Fruit fly (Drosophila melanogaster) whole organism, embryonic: ENCODE data around the gene CG43675.

Source experiments
- CG10543 ChIP-seq: fragments of 200-800 bp; sonication (Bioruptor generic); optimal IDR thresholded peaks from 3 replicates; lab custom pipeline; 2017; ENCODE audit warnings: missing biosample characterization, mild to moderate bottlenecking, missing genetic modification characterization, moderate library complexity
- CG11560 ChIP-seq: fragments of 200-800 bp; sonication (Bioruptor generic); IDR thresholded peaks from 3 replicates; pipeline ENCODE4 v1.3.6; 2022; ENCODE audit warnings: missing biosample characterization, missing genetic modification characterization
- CG11696 ChIP-seq: fragments of 200-800 bp; sonication (Bioruptor generic); IDR thresholded peaks from 2 replicates; pipeline ENCODE4 v1.3.6; 2022; ENCODE audit warnings: missing biosample characterization, missing genetic modification characterization
- CG13424 ChIP-seq: fragments of 200-800 bp; sonication (Bioruptor generic); optimal IDR thresholded peaks from 2 replicates; lab custom pipeline; 2019; ENCODE audit warnings: missing biosample characterization, mild to moderate bottlenecking, missing genetic modification characterization, moderate library complexity
- CG13894 ChIP-seq: fragments of 200-800 bp; sonication (Bioruptor generic); optimal IDR thresholded peaks from 3 replicates; lab custom pipeline; 2018; ENCODE audit warnings: missing biosample characterization, mild to moderate bottlenecking, missing genetic modification characterization, moderate library complexity
- CG14965 ChIP-seq: fragments of 200-800 bp; sonication (Bioruptor generic); optimal IDR thresholded peaks from 2 replicates; lab custom pipeline; 2016; ENCODE audit warnings: missing biosample characterization, missing genetic modification characterization, borderline replicate concordance
- CG17612 ChIP-seq: fragments of 200-800 bp; sonication (Bioruptor generic); IDR thresholded peaks from 2 replicates; pipeline ENCODE4 v1.3.6; 2022; ENCODE audit warnings: missing biosample characterization, missing genetic modification characterization
- CG1832 ChIP-seq: fragments of 200-800 bp; sonication (Bioruptor generic); optimal IDR thresholded peaks from 2 replicates; lab custom pipeline; 2017; ENCODE audit warnings: missing biosample characterization, mild to moderate bottlenecking, missing genetic modification characterization, inconsistent platforms
- CG2129 ChIP-seq: fragments of 200-800 bp; sonication (Bioruptor generic); IDR thresholded peaks from 2 replicates; pipeline ENCODE4 v1.3.6; 2022; ENCODE audit warnings: missing biosample characterization, missing genetic modification characterization; ENCODE audit not compliant: partially characterized antibody
- CG2202 ChIP-seq: fragments of 200-800 bp; sonication (Bioruptor generic); optimal IDR thresholded peaks from 2 replicates; lab custom pipeline; 2018; ENCODE audit warnings: missing biosample characterization, mild to moderate bottlenecking, missing genetic modification characterization
- CG30403 ChIP-seq: fragments of 200-800 bp; sonication (Bioruptor generic); optimal IDR thresholded peaks from 3 replicates; lab custom pipeline; 2016; ENCODE audit warnings: missing biosample characterization, missing genetic modification characterization
- CG32532 ChIP-seq: fragments of 200-800 bp; sonication (Bioruptor generic); IDR thresholded peaks from 2 replicates; pipeline ENCODE4 v1.3.6; 2022; ENCODE audit warnings: missing biosample characterization, missing genetic modification characterization
- CG4360 ChIP-seq: fragments of 200-800 bp; sonication (Bioruptor generic); IDR thresholded peaks from 2 replicates; pipeline ENCODE4 v1.3.6; 2022; ENCODE audit warnings: missing biosample characterization, missing genetic modification characterization
- CG4404 ChIP-seq: fragments of 200-800 bp; sonication (Bioruptor generic); IDR thresholded peaks from 2 replicates; pipeline ENCODE4 v1.3.6; 2022; ENCODE audit warnings: missing biosample characterization, missing genetic modification characterization
- CG8478 ChIP-seq: fragments of >200 bp; optimal IDR thresholded peaks from 2 replicates; lab custom pipeline; 2018
- CG8765 ChIP-seq: fragments of 200-800 bp; sonication (Bioruptor generic); IDR thresholded peaks from 2 replicates; pipeline ENCODE4 v1.3.6; 2022; ENCODE audit warnings: missing biosample characterization, missing genetic modification characterization
- D ChIP-seq, 2 experiments: fragments of 200-800 bp in 1 of 2; fragments of >200 bp in 1 of 2; sonication (Bioruptor generic) in 1 of 2; optimal IDR thresholded peaks; 2 replicates in 1 of 2; 3 replicates in 1 of 2; lab custom pipeline; 2017; ENCODE audit warnings: mild to moderate bottlenecking in 1 of 2, missing biosample characterization in 1 of 2, missing genetic modification characterization in 1 of 2, missing genetic modification reagents in 1 of 2
- Doc3 ChIP-seq: fragments of 200-800 bp; sonication (Bioruptor generic); IDR thresholded peaks from 3 replicates; pipeline ENCODE4 v1.3.6; 2022; ENCODE audit warnings: missing biosample characterization, missing genetic modification characterization; ENCODE audit not compliant: partially characterized antibody
- Dp ChIP-seq: fragments of 200-800 bp; sonication (Bioruptor generic); optimal IDR thresholded peaks from 2 replicates; lab custom pipeline; 2018; ENCODE audit warnings: missing biosample characterization, mild to moderate bottlenecking, missing genetic modification characterization, moderate library complexity
- Ets65A ChIP-seq: fragments of 200-800 bp; sonication (Bioruptor generic); peaks from one replicate; lab custom pipeline; 2016; ENCODE audit warnings: missing biosample characterization, missing genetic modification characterization
- Fer3 ChIP-seq: fragments of 200-800 bp; sonication (Bioruptor generic); optimal IDR thresholded peaks from 2 replicates; lab custom pipeline; 2018; ENCODE audit warnings: missing biosample characterization, mild to moderate bottlenecking, missing genetic modification characterization, moderate library complexity
- GATAe ChIP-seq: fragments of 200-800 bp; sonication (Bioruptor generic); conservative IDR thresholded peaks from 2 replicates; pipeline ENCODE4 v1.3.6; 2022; ENCODE audit warnings: missing biosample characterization, missing genetic modification characterization
- Gug ChIP-seq: fragments of 200-800 bp; sonication (Bioruptor generic); IDR thresholded peaks from 4 replicates; pipeline ENCODE4 v1.3.6; 2022; ENCODE audit warnings: missing biosample characterization, missing genetic modification characterization
- HLHmδ ChIP-seq: fragments of 200-800 bp; sonication (Bioruptor generic); optimal IDR thresholded peaks from 2 replicates; lab custom pipeline; 2018; ENCODE audit warnings: missing biosample characterization, mild to moderate bottlenecking, missing genetic modification characterization, moderate library complexity
- Hmr ChIP-seq: fragments of 200-800 bp; sonication (Bioruptor generic); optimal IDR thresholded peaks from 3 replicates; lab custom pipeline; 2017; ENCODE audit warnings: mild to moderate bottlenecking, missing biosample characterization, missing genetic modification reagents, missing genetic modification characterization
- Hr51 ChIP-seq, 2 experiments: fragments of 200-800 bp; sonication (Bioruptor generic); optimal IDR thresholded peaks; 2 replicates in 1 of 2; 3 replicates in 1 of 2; lab custom pipeline; 2016 to 2018; ENCODE audit warnings: missing biosample characterization in 2 of 2, missing genetic modification characterization in 2 of 2, mild to moderate bottlenecking in 1 of 2, moderate library complexity in 1 of 2
- MESR4 ChIP-seq: fragments of 200-800 bp; sonication (Bioruptor generic); optimal IDR thresholded peaks from 2 replicates; lab custom pipeline; 2018; ENCODE audit warnings: missing biosample characterization, mild to moderate bottlenecking, missing genetic modification characterization, moderate library complexity
- Max ChIP-seq: fragments of 200-800 bp; sonication (Bioruptor generic); optimal IDR thresholded peaks from 2 replicates; lab custom pipeline; 2016; ENCODE audit warnings: missing biosample characterization, mild to moderate bottlenecking, missing genetic modification characterization
- Nf-YB ChIP-seq: fragments of 200-800 bp; sonication (Bioruptor generic); optimal IDR thresholded peaks from 3 replicates; lab custom pipeline; 2019; ENCODE audit warnings: missing biosample characterization, mild to moderate bottlenecking, missing genetic modification characterization, moderate library complexity
- Oaz ChIP-seq: fragments of 200-800 bp; sonication (Bioruptor generic); IDR thresholded peaks from 2 replicates; pipeline ENCODE4 v1.3.6; 2022; ENCODE audit warnings: missing biosample characterization, missing genetic modification characterization
- Side ChIP-seq: fragments of 200-800 bp; sonication (Bioruptor generic); optimal IDR thresholded peaks from 2 replicates; lab custom pipeline; 2016; ENCODE audit warnings: missing biosample characterization, missing genetic modification characterization
- Sox102F ChIP-seq: fragments of 200-800 bp; sonication (Bioruptor generic); optimal IDR thresholded peaks from 2 replicates; lab custom pipeline; 2018; ENCODE audit warnings: missing biosample characterization, mild to moderate bottlenecking, missing genetic modification characterization, moderate library complexity
- Spps ChIP-seq: fragments of 200-800 bp; sonication (Bioruptor generic); optimal IDR thresholded peaks from 2 replicates; lab custom pipeline; 2018; ENCODE audit warnings: missing biosample characterization, mild to moderate bottlenecking, missing genetic modification characterization
- Ssrp ChIP-seq: fragments of 200-800 bp; sonication (Bioruptor generic); optimal IDR thresholded peaks from 2 replicates; lab custom pipeline; 2018; ENCODE audit warnings: missing biosample characterization, mild to moderate bottlenecking, missing genetic modification characterization, moderate library complexity
- Taf1 ChIP-seq: fragments of 200-800 bp; sonication (Bioruptor generic); IDR thresholded peaks from 2 replicates; pipeline ENCODE4 v1.3.6; 2022; ENCODE audit warnings: missing biosample characterization, missing genetic modification characterization
- az2 ChIP-seq: fragments of 200-800 bp; sonication (Bioruptor generic); optimal IDR thresholded peaks from 3 replicates; lab custom pipeline; 2016; ENCODE audit warnings: missing biosample characterization, missing genetic modification characterization
- cg ChIP-seq: fragments of 200-800 bp; sonication (Bioruptor generic); optimal IDR thresholded peaks from 3 replicates; lab custom pipeline; 2019; ENCODE audit warnings: missing biosample characterization, mild to moderate bottlenecking, missing genetic modification characterization, moderate library complexity
- dan ChIP-seq: fragments of 200-800 bp; sonication (Bioruptor generic); IDR thresholded peaks from 2 replicates; pipeline ENCODE4 v1.3.6; 2022; ENCODE audit warnings: missing biosample characterization, missing genetic modification characterization
- dmrt99B ChIP-seq: fragments of 200-800 bp; sonication (Bioruptor generic); optimal IDR thresholded peaks from 2 replicates; lab custom pipeline; 2018; ENCODE audit warnings: missing biosample characterization, mild to moderate bottlenecking, missing genetic modification characterization, moderate library complexity
- ewg ChIP-seq: fragments of 200-800 bp; sonication (Bioruptor generic); optimal IDR thresholded peaks from 3 replicates; lab custom pipeline; 2017; ENCODE audit warnings: mild to moderate bottlenecking, missing biosample characterization, missing genetic modification reagents, missing genetic modification characterization
- fd64A ChIP-seq: fragments of 200-800 bp; sonication (Bioruptor generic); optimal IDR thresholded peaks from 3 replicates; lab custom pipeline; 2018; ENCODE audit warnings: missing biosample characterization, mild to moderate bottlenecking, missing genetic modification characterization
- fru ChIP-seq: fragments of >200 bp; optimal IDR thresholded peaks from 2 replicates; lab custom pipeline; 2017
- maf-S ChIP-seq: fragments of 200-800 bp; sonication (Bioruptor generic); optimal IDR thresholded peaks from 2 replicates; lab custom pipeline; 2016; ENCODE audit warnings: missing biosample characterization, missing genetic modification characterization
- nom ChIP-seq: fragments of 200-800 bp; sonication (Bioruptor generic); optimal IDR thresholded peaks from 2 replicates; lab custom pipeline; 2017; ENCODE audit warnings: missing biosample characterization, missing genetic modification characterization, mild to moderate bottlenecking, moderate library complexity, missing genetic modification reagents
- pfk ChIP-seq: fragments of 200-800 bp; sonication (Bioruptor generic); optimal IDR thresholded peaks from 2 replicates; lab custom pipeline; 2018; ENCODE audit warnings: missing biosample characterization, mild to moderate bottlenecking, missing genetic modification characterization, moderate library complexity
- pros ChIP-seq: fragments of 200-800 bp; sonication (Bioruptor generic); optimal IDR thresholded peaks from 3 replicates; lab custom pipeline; 2019; ENCODE audit warnings: missing biosample characterization, mild to moderate bottlenecking, missing genetic modification characterization, moderate library complexity
- psq ChIP-seq: fragments of 200-800 bp; sonication (Bioruptor generic); optimal IDR thresholded peaks from 2 replicates; lab custom pipeline; 2017; ENCODE audit warnings: missing biosample characterization, missing genetic modification characterization
- sens ChIP-seq: fragments of 200-800 bp; sonication (Bioruptor generic); peaks from one replicate; lab custom pipeline; 2016; ENCODE audit warnings: missing biosample characterization, missing genetic modification characterization
- so ChIP-seq: fragments of 200-800 bp; sonication (Bioruptor generic); IDR thresholded peaks from 3 replicates; pipeline ENCODE4 v1.3.6; 2022; ENCODE audit warnings: missing biosample characterization, missing genetic modification characterization
- zfh2 ChIP-seq: fragments of 200-800 bp; sonication (Bioruptor generic); optimal IDR thresholded peaks from 2 replicates; lab custom pipeline; 2016; ENCODE audit warnings: missing biosample characterization, missing genetic modification characterization

Gene CG43675

DNA sequence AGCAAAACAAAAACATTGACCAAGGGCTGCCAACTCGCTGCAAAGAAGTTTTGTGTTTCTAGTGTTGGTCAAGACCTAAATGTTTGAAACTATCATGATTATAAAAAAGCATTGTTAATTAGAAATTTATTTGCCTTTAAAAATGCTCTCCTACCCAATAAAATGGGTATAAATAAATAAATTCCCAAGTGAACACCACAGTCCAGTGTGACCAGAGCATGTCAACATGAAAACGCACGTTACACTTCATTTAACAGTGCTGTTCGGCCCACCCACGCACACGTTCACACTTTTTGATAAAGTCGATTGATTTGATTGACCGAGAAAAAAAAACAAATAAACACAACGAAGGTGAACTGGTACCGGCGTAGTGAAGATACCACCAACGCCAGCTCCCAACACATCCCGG, 48.8 kb downstream of the CG43675 start, which contains the start of the genes CG9356, BBIP1 and CG8135 (continued):
- TF ChIP-seq CG13894 (tag; lab: Kevin White, UChicago) (no peak), CG2202 (tag; lab: Kevin White, UChicago) (peak; percentile 41), dan (no peak), CG2129 (no peak), pfk (no peak), Ets65A (GFP tag; lab: Kevin White, UChicago) (peak; percentile 97), Oaz (GFP tag; lab: Robert Waterston, UW) (no peak), Gug (GFP tag; lab: Robert Waterston, UW) (peak; percentile 35; the same call in 2 of the 4 replicates), D (optimal IDR thresholded peaks at IDR 0.05; lab: Kevin White, UChicago) (no peak), D (GFP tag; optimal IDR thresholded peaks at IDR 0.05; lab: Kevin White, UChicago) (peak; percentile 19), ewg (peak; percentile 28), CG32532 (peak; percentile 74), sens (GFP tag; lab: Kevin White, UChicago) (peak; percentile 98), Hmr (peak; percentile 77), nom (GFP tag; lab: Kevin White, UChicago) (peak; percentile 44), Max (peak; percentile 70), Fer3 (peak; percentile 64), CG17612 (no peak), HLHmδ (GFP tag; lab: Kevin White, UChicago) (no peak), CG11696 (no peak), CG1832 (GFP tag; lab: Kevin White, UChicago) (no peak), Nf-YB (GFP tag; lab: Kevin White, UChicago) (peak; percentile 61), psq (GFP tag; lab: Kevin White, UChicago) (peak; percentile 59), dmrt99B (tag; lab: Kevin White, UChicago) (no peak), fru (lab: Kevin White, UChicago) (no peak), Sox102F (GFP tag; lab: Kevin White, UChicago) (no peak), zfh2 (peak; percentile 78), CG13424 (peak; percentile 71), Taf1 (no peak), az2 (GFP tag; lab: Kevin White, UChicago) (peak; percentile 77), CG4360 (peak; percentile 36; the same call in 1 of the 2 replicates), CG30403 (GFP tag; lab: Kevin White, UChicago) (peak; percentile 84), CG8765 (peak; percentile 40; the same call in 1 of the 2 replicates), fd64A (GFP tag; lab: Kevin White, UChicago) (no peak), Dp (GFP tag; lab: Kevin White, UChicago) (peak; percentile 58), Side (peak; percentile 80), Ssrp (tag; lab: Kevin White, UChicago) (peak; percentile 45), maf-S (GFP tag; lab: Kevin White, UChicago) (peak; percentile 77), GATAe (GFP tag; lab: Robert Waterston, UW) (no peak), Hr51 (GFP tag; optimal IDR thresholded peaks at IDR 0.05; lab: Kevin White, UChicago) (peak in 1 of 2 experiments; percentile 82), CG14965 (GFP tag; lab: Kevin White, UChicago) (no peak), CG11560 (tag; lab: Robert Waterston, UW) (no peak), MESR4 (GFP tag; lab: Kevin White, UChicago) (peak; percentile 91), cg (GFP tag; lab: Kevin White, UChicago) (peak; percentile 25), CG4404 (peak; percentile 37; the same call in 1 of the 2 replicates), so (0 out of 3 replicates have a peak, but pooled peaks have one; percentile 35), Doc3 (GFP tag; lab: Robert Waterston, UW) (no peak), Spps (tag; lab: Kevin White, UChicago) (peak; percentile 59), CG10543 (GFP tag; lab: Kevin White, UChicago) (peak; percentile 50), CG8478 (lab: Kevin White, UChicago) (no peak), pros (GFP tag; lab: Kevin White, UChicago) (no peak)
